Worm (Caenorhabditis elegans): ENCODE data around the gene spex-3.

- TF ChIP-seq mdl-1 (tag; optimal IDR thresholded peaks at IDR 0.05), result no peak
- TF ChIP-seq fkh-10 (GFP tag; optimal IDR thresholded peaks at IDR 0.05), result no peak
- TF ChIP-seq ztf-11 (tag; optimal IDR thresholded peaks at IDR 0.05), result no peak
Observed at ce11 chrIII:1718800-1719199, 16.6 kb upstream of the spex-3 start.
